Fruit fly (Drosophila melanogaster): ENCODE data around the gene CG14435.

CG14435 gene

DNA sequence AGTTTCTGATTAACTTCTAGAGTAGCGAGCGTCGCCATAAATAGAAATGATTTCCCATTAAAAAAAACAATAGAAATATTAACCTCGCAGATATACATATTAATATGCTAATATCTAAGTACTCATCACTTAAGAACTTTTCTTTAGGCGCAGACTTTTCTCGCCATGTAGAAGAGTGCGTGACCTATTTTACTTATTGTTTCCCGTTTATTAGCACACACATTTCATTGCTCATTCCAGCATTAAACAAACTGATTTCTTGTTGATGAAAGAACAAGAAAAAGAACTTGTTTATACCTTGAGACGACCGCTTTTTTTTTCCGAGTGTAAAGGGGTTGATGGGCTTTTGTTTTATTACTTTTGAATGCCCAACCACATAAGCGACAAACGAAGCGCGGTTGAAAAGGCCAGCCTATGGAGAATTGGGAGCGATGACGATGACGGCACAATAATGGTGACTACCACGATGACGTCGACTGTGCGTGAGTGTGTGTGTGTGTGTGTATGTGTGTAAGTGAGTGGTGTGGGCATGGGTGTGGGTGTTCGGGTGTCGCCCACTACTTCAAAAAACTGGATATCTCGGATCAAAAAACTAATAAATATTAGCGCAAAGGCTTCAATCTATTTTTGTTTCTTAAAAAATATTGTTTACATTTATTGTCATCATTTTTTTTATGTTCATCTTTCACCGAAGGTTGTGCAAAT lies 47.6 kb downstream of the CG14435 start (continued):
- TF ChIP-seq Drgx (GFP tag; IDR thresholded peaks at IDR 0.05) (no peak), Blimp-1 (GFP tag; optimal IDR thresholded peaks at IDR 0.05) (no peak), CG13775 (GFP tag; optimal IDR thresholded peaks at IDR 0.05) (peak; percentile 18), org-1 (GFP tag; optimal IDR thresholded peaks at IDR 0.05) (peak; percentile 11), CG17612 (GFP tag; IDR thresholded peaks at IDR 0.05) (no peak), bcd (GFP tag; optimal IDR thresholded peaks at IDR 0.05) (no peak), CG3726 (GFP tag; IDR thresholded peaks at IDR 0.05) (no peak), Vsx1 (GFP tag; optimal IDR thresholded peaks at IDR 0.05) (no peak), zf30C (GFP tag; optimal IDR thresholded peaks at IDR 0.05) (no peak), CG34376 (GFP tag; optimal IDR thresholded peaks at IDR 0.05) (no peak), bab2 (GFP tag; optimal IDR thresholded peaks at IDR 0.05) (no peak), pzg (GFP tag; optimal IDR thresholded peaks at IDR 0.05) (no peak), CG1233 (GFP tag; optimal IDR thresholded peaks at IDR 0.05) (no peak), CG10267 (tag; optimal IDR thresholded peaks at IDR 0.05) (no peak), Hr3 (GFP tag; optimal IDR thresholded peaks at IDR 0.05) (peak; percentile 21), CG1792 (GFP tag; optimal IDR thresholded peaks at IDR 0.05) (no peak), sug (tag; optimal IDR thresholded peaks at IDR 0.05) (no peak), repo (GFP tag; optimal IDR thresholded peaks at IDR 0.05) (no peak), Taf1 (GFP tag; IDR thresholded peaks at IDR 0.05) (no peak), CG15696 (tag; optimal IDR thresholded peaks at IDR 0.05) (no peak), NFAT (GFP tag; IDR thresholded peaks at IDR 0.05) (no peak), CG17912 (GFP tag; optimal IDR thresholded peaks at IDR 0.05) (no peak), CG1602 (GFP tag; optimal IDR thresholded peaks at IDR 0.05) (no peak), ATbp (GFP tag; optimal IDR thresholded peaks at IDR 0.05) (no peak), so (GFP tag; IDR thresholded peaks at IDR 0.05) (no peak), toy (GFP tag; IDR thresholded peaks at IDR 0.05) (no peak), CG18619 (GFP tag; optimal IDR thresholded peaks at IDR 0.05) (peak; percentile 19), chif (GFP tag; optimal IDR thresholded peaks at IDR 0.05) (no peak), Hr78 (GFP tag; optimal IDR thresholded peaks at IDR 0.05) (peak in 1 of 2 experiments; percentile 30), crp (GFP tag; optimal IDR thresholded peaks at IDR 0.05) (no peak), CG8924 (tag; optimal IDR thresholded peaks at IDR 0.05) (peak; percentile 18), Ravus (GFP tag; IDR thresholded peaks at IDR 0.05) (no peak), caup (GFP tag; optimal IDR thresholded peaks at IDR 0.05; ENCODE audit: severe bottlenecking) (peak; percentile 1), CG13287 (GFP tag; IDR thresholded peaks at IDR 0.05; ENCODE audit: partially characterized antibody) (no peak), prd (optimal IDR thresholded peaks at IDR 0.05) (no peak), prd (GFP tag; IDR thresholded peaks at IDR 0.05) (peak; percentile 10; the same call in 1 of the 3 replicates), CG11398 (GFP tag; optimal IDR thresholded peaks at IDR 0.05) (no peak), Ets97D (GFP tag; optimal IDR thresholded peaks at IDR 0.05) (no peak), Six4 (GFP tag; optimal IDR thresholded peaks at IDR 0.05) (no peak), CG15479 (GFP tag; optimal IDR thresholded peaks at IDR 0.05) (no peak), lilli (GFP tag; optimal IDR thresholded peaks at IDR 0.05) (peak; percentile 31), al (GFP tag; IDR thresholded peaks at IDR 0.05) (no peak), ind (GFP tag; optimal IDR thresholded peaks at IDR 0.05) (no peak), sr (GFP tag; IDR thresholded peaks at IDR 0.05) (peak; percentile 80), CG3281 (GFP tag; optimal IDR thresholded peaks at IDR 0.05) (no peak), CG3163 (GFP tag; optimal IDR thresholded peaks at IDR 0.05) (no peak), Fer2 (tag; optimal IDR thresholded peaks at IDR 0.05) (no peak), ttk (GFP tag; IDR thresholded peaks at IDR 0.05) (no peak), dm (GFP tag; optimal IDR thresholded peaks at IDR 0.05) (no peak), emc (GFP tag; optimal IDR thresholded peaks at IDR 0.05) (no peak)

All from whole organism, embryonic.